Worm (Caenorhabditis elegans) whole organism, L1 larva: Measurements from ENCODE around the gene ttc-7.

ENCODE experiments used
- blmp-1 ChIP-seq: fragments of 150-350 bp; optimal IDR thresholded peaks from 2 replicates; lab custom pipeline; 2014; ENCODE audit warnings: missing biosample characterization, missing genetic modification characterization
- ceh-63 ChIP-seq: fragments of 200-800 bp; sonication (Bioruptor generic); optimal IDR thresholded peaks from 2 replicates; lab custom pipeline; 2018; ENCODE audit warnings: mild to moderate bottlenecking, missing genetic modification characterization, missing compliant biosample characterization
- fkh-10 ChIP-seq: sonication (generic microtip); optimal IDR thresholded peaks from 2 replicates; lab custom pipeline; 2017; ENCODE audit warnings: missing biosample characterization, missing genetic modification reagents, missing genetic modification characterization
- fkh-8 ChIP-seq: sonication (generic microtip); optimal IDR thresholded peaks from 2 replicates; lab custom pipeline; 2016; ENCODE audit warnings: mild to moderate bottlenecking, missing genetic modification characterization, missing compliant biosample characterization
- mdl-1 ChIP-seq, 2 experiments: fragments of 150-350 bp; optimal IDR thresholded peaks; 2 replicates each; lab custom pipeline; 2014 to 2017; ENCODE audit warnings: missing biosample characterization in 2 of 2, missing genetic modification characterization in 2 of 2, inconsistent platforms in 1 of 2
- mep-1 ChIP-seq: fragments of 150-350 bp; optimal IDR thresholded peaks from 2 replicates; lab custom pipeline; 2014; ENCODE audit warnings: missing biosample characterization, missing genetic modification characterization
- nhr-11 ChIP-seq: fragments of 150-350 bp; optimal IDR thresholded peaks from 2 replicates; lab custom pipeline; 2014; ENCODE audit warnings: missing biosample characterization, missing genetic modification characterization
- nhr-12 ChIP-seq: sonication (generic microtip); optimal IDR thresholded peaks from 2 replicates; lab custom pipeline; 2017; ENCODE audit warnings: missing biosample characterization, missing genetic modification characterization
- nhr-28 ChIP-seq: fragments of 150-350 bp; optimal IDR thresholded peaks from 2 replicates; lab custom pipeline; 2014; ENCODE audit warnings: missing biosample characterization, missing genetic modification characterization
- nhr-77 ChIP-seq: fragments of 150-350 bp; optimal IDR thresholded peaks from 2 replicates; lab custom pipeline; 2014; ENCODE audit warnings: missing biosample characterization, missing genetic modification characterization
- skn-1 ChIP-seq: fragments of 150-350 bp; optimal IDR thresholded peaks from 2 replicates; lab custom pipeline; 2014; ENCODE audit warnings: missing biosample characterization, missing genetic modification characterization
- unc-98 ChIP-seq: fragments of 200-800 bp; sonication (Bioruptor generic); IDR thresholded peaks from 2 replicates; pipeline ENCODE4 v1.3.6; 2022; ENCODE audit warnings: missing genetic modification characterization, missing compliant biosample characterization
- ztf-4 ChIP-seq: fragments of 150-350 bp; optimal IDR thresholded peaks from 2 replicates; lab custom pipeline; 2014; ENCODE audit warnings: missing biosample characterization, missing genetic modification characterization

- TF ChIP-seq nhr-28 (tag; lab: Kevin White, UChicago) (no peak), fkh-10 (GFP tag; lab: Kevin White, UChicago) (no peak), ztf-4 (tag; lab: Kevin White, UChicago) (no peak), mdl-1 (tag; optimal IDR thresholded peaks at IDR 0.05; lab: Kevin White, UChicago) (no peak), nhr-77 (tag; lab: Kevin White, UChicago) (no peak), nhr-12 (tag; lab: Kevin White, UChicago) (no peak), mep-1 (tag; lab: Kevin White, UChicago) (no peak), ceh-63 (GFP tag; lab: Kevin White, UChicago) (no peak), skn-1 (no peak), nhr-11 (tag; lab: Kevin White, UChicago) (no peak), blmp-1 (no peak), fkh-8 (no peak), unc-98 (GFP tag; lab: Robert Waterston, UW) (no peak)
These were observed 11.5 kb upstream of the ttc-7 start, which contains the start of gene pqn-82 for ce11 chrIII:1848747-1849146.
